Worm (Caenorhabditis elegans) whole organism, young adult: Measurements from ENCODE around the gene gtap-2.

Source experiments
- B0261.1 ChIP-seq: sonication (generic microtip); optimal IDR thresholded peaks from 2 replicates; lab custom pipeline; 2016; ENCODE audit warnings: mild to moderate bottlenecking, missing genetic modification characterization, moderate library complexity, missing compliant biosample characterization
- F10E7.11 ChIP-seq: sonication (generic microtip); optimal IDR thresholded peaks from 2 replicates; lab custom pipeline; 2017; ENCODE audit warnings: mild to moderate bottlenecking, missing genetic modification characterization, moderate library complexity, missing compliant biosample characterization
- F22D6.2 ChIP-seq: sonication (generic microtip); optimal IDR thresholded peaks from 2 replicates; lab custom pipeline; 2016; ENCODE audit warnings: mild to moderate bottlenecking, missing genetic modification characterization, missing compliant biosample characterization
- F37B4.10 ChIP-seq: fragments of 200-800 bp; sonication (Bioruptor generic); IDR thresholded peaks from 2 replicates; pipeline ENCODE4 v1.3.6; 2022; ENCODE audit warnings: missing genetic modification characterization, missing compliant biosample characterization
- F49E8.2 ChIP-seq: sonication (generic microtip); optimal IDR thresholded peaks from 3 replicates; lab custom pipeline; 2017; ENCODE audit warnings: missing genetic modification characterization, mild to moderate bottlenecking, missing compliant biosample characterization, antibody characterized with exemption, moderate library complexity; ENCODE audit not compliant: insufficient read depth
- F57A8.1 ChIP-seq: fragments of 200-800 bp; sonication (Bioruptor generic); optimal IDR thresholded peaks from 2 replicates; lab custom pipeline; 2018; ENCODE audit warnings: mild to moderate bottlenecking, missing genetic modification characterization, moderate library complexity, missing compliant biosample characterization
- K12H6.12 ChIP-seq: fragments of 200-800 bp; sonication (Bioruptor generic); optimal IDR thresholded peaks from 2 replicates; lab custom pipeline; 2018; ENCODE audit warnings: mild to moderate bottlenecking, missing genetic modification characterization, missing compliant biosample characterization
- Y53F4B.3 ChIP-seq: fragments of 200-800 bp; sonication (Bioruptor generic); IDR thresholded peaks from 2 replicates; pipeline ENCODE4 v1.3.6; 2022; ENCODE audit warnings: missing genetic modification reagents, missing genetic modification characterization, missing compliant biosample characterization
- Y53G8AR.9 ChIP-seq: fragments of 200-800 bp; sonication (Bioruptor generic); conservative IDR thresholded peaks from 2 replicates; pipeline ENCODE4 v1.3.6; 2022; ENCODE audit warnings: missing genetic modification reagents, missing genetic modification characterization, missing compliant biosample characterization
- Y56A3A.18 ChIP-seq: fragments of 200-800 bp; sonication (Bioruptor generic); IDR thresholded peaks from 2 replicates; pipeline ENCODE4 v1.3.6; 2022; ENCODE audit warnings: missing genetic modification reagents, missing genetic modification characterization, missing compliant biosample characterization
- Y95B8A.8 ChIP-seq: fragments of 200-800 bp; sonication (Bioruptor generic); IDR thresholded peaks from 2 replicates; pipeline ENCODE4 v1.3.6; 2022; ENCODE audit warnings: missing genetic modification reagents, missing genetic modification characterization, missing compliant biosample characterization
- ZK185.1 ChIP-seq: sonication (generic microtip); optimal IDR thresholded peaks from 2 replicates; lab custom pipeline; 2016; ENCODE audit warnings: mild to moderate bottlenecking, missing genetic modification characterization, missing compliant biosample characterization; ENCODE audit not compliant: poor library complexity, severe bottlenecking
- atf-7 ChIP-seq: sonication (generic microtip); optimal IDR thresholded peaks from 2 replicates; lab custom pipeline; 2017; ENCODE audit warnings: mild to moderate bottlenecking, missing genetic modification characterization, missing compliant biosample characterization
- athp-1 ChIP-seq: sonication (generic microtip); optimal IDR thresholded peaks from 2 replicates; lab custom pipeline; 2017; ENCODE audit warnings: mild to moderate bottlenecking, missing genetic modification characterization, missing compliant biosample characterization
- attf-3 ChIP-seq: fragments of 200-800 bp; sonication (Bioruptor generic); conservative IDR thresholded peaks from 2 replicates; pipeline ENCODE4 v1.3.6; 2022; ENCODE audit warnings: missing genetic modification reagents, missing genetic modification characterization, missing compliant biosample characterization
- attf-6 ChIP-seq: fragments of 200-800 bp; sonication (Bioruptor generic); IDR thresholded peaks from 2 replicates; pipeline ENCODE4 v1.3.6; 2022; ENCODE audit warnings: missing genetic modification reagents, missing genetic modification characterization, missing compliant biosample characterization
- cebp-1 ChIP-seq, 2 experiments: fragments of 200-800 bp in 1 of 2; sonication (Bioruptor generic) in 1 of 2; sonication (generic microtip) in 1 of 2; IDR thresholded peaks in 1 of 2; optimal IDR thresholded peaks in 1 of 2; 2 replicates each; pipeline versions ENCODE4 v1.3.6 to Lab custom; 2017 to 2022; ENCODE audit warnings: missing compliant biosample characterization in 2 of 2, missing genetic modification characterization in 2 of 2, mild to moderate bottlenecking in 1 of 2, missing genetic modification reagents in 1 of 2, moderate library complexity in 1 of 2
- ceh-100 ChIP-seq: fragments of 200-800 bp; sonication (Bioruptor generic); IDR thresholded peaks from 2 replicates; pipeline ENCODE4 v1.3.6; 2022; ENCODE audit warnings: missing genetic modification reagents, missing genetic modification characterization, missing compliant biosample characterization
- dox-1 ChIP-seq: fragments of 200-800 bp; sonication (Bioruptor generic); IDR thresholded peaks from 2 replicates; pipeline ENCODE4 v1.3.6; 2022; ENCODE audit warnings: missing genetic modification reagents, missing genetic modification characterization, missing compliant biosample characterization
- dpl-1 ChIP-seq: fragments of 150-350 bp; optimal IDR thresholded peaks from 2 replicates; lab custom pipeline; 2014; ENCODE audit warnings: missing biosample characterization, missing genetic modification reagents, missing genetic modification characterization
- egl-18 ChIP-seq: fragments of 200-800 bp; sonication (Bioruptor generic); IDR thresholded peaks from 2 replicates; pipeline ENCODE4 v1.3.6; 2022; ENCODE audit warnings: missing genetic modification reagents, missing genetic modification characterization, missing compliant biosample characterization
- egl-44 ChIP-seq: fragments of 200-800 bp; sonication (Bioruptor generic); IDR thresholded peaks from 2 replicates; pipeline ENCODE4 v1.3.6; 2022; ENCODE audit warnings: missing genetic modification reagents, missing genetic modification characterization, missing compliant biosample characterization
- fkh-3 ChIP-seq: sonication (generic microtip); optimal IDR thresholded peaks from 2 replicates; lab custom pipeline; 2016; ENCODE audit warnings: mild to moderate bottlenecking, missing genetic modification characterization, missing compliant biosample characterization
- hlh-12 ChIP-seq: sonication (generic microtip); optimal IDR thresholded peaks from 2 replicates; lab custom pipeline; 2016; ENCODE audit warnings: missing genetic modification characterization, missing compliant biosample characterization
- lin-35 ChIP-seq, 3 experiments: fragments of 150-350 bp in 2 of 3; sonication (generic microtip) in 1 of 3; optimal IDR thresholded peaks; 2 replicates each; lab custom pipeline; 2014 to 2018; ENCODE audit warnings: missing biosample characterization in 3 of 3, missing genetic modification characterization in 3 of 3, missing genetic modification reagents in 3 of 3
- lin-54 ChIP-seq: fragments of 200-800 bp; sonication (Bioruptor generic); optimal IDR thresholded peaks from 2 replicates; lab custom pipeline; 2018; ENCODE audit warnings: mild to moderate bottlenecking, missing genetic modification characterization, missing compliant biosample characterization
- madf-10 ChIP-seq: sonication (generic microtip); optimal IDR thresholded peaks from 2 replicates; lab custom pipeline; 2016; ENCODE audit warnings: mild to moderate bottlenecking, missing genetic modification characterization, missing compliant biosample characterization
- madf-6 ChIP-seq: fragments of 200-800 bp; sonication (Bioruptor generic); IDR thresholded peaks from 2 replicates; pipeline ENCODE4 v1.3.6; 2022; ENCODE audit warnings: missing genetic modification reagents, missing genetic modification characterization, missing compliant biosample characterization
- madf-8 ChIP-seq: fragments of 200-800 bp; sonication (Bioruptor generic); conservative IDR thresholded peaks from 2 replicates; pipeline ENCODE4 v1.3.6; 2022; ENCODE audit warnings: missing genetic modification reagents, missing genetic modification characterization, missing compliant biosample characterization
- mxl-1 ChIP-seq: sonication (generic microtip); optimal IDR thresholded peaks from 2 replicates; lab custom pipeline; 2016; ENCODE audit warnings: missing genetic modification characterization, missing compliant biosample characterization
- nfyb-1 ChIP-seq: fragments of 200-800 bp; sonication (Bioruptor generic); IDR thresholded peaks from 2 replicates; pipeline ENCODE4 v1.3.6; 2022; ENCODE audit warnings: missing genetic modification reagents, missing genetic modification characterization, missing compliant biosample characterization
- nhr-120 ChIP-seq: fragments of 200-800 bp; sonication (Bioruptor generic); IDR thresholded peaks from 2 replicates; pipeline ENCODE4 v1.3.6; 2022; ENCODE audit warnings: missing genetic modification characterization, missing compliant biosample characterization
- nhr-90 ChIP-seq: sonication (generic microtip); optimal IDR thresholded peaks from 2 replicates; lab custom pipeline; 2016; ENCODE audit warnings: missing genotype, mild to moderate bottlenecking, missing genetic modification characterization, missing compliant biosample characterization
- pha-4 ChIP-seq: fragments of 150-350 bp; sonication (generic microtip); optimal IDR thresholded peaks from 2 replicates; lab custom pipeline; 2014; ENCODE audit warnings: missing biosample characterization, missing genetic modification reagents, missing genetic modification characterization
- rcor-1 ChIP-seq: fragments of 200-800 bp; sonication (Bioruptor generic); IDR thresholded peaks from 2 replicates; pipeline ENCODE4 v1.3.6; 2022; ENCODE audit warnings: missing genetic modification reagents, missing genetic modification characterization, missing compliant biosample characterization
- repo-1 ChIP-seq: sonication (generic microtip); optimal IDR thresholded peaks from 2 replicates; lab custom pipeline; 2017; ENCODE audit warnings: mild to moderate bottlenecking, missing genetic modification characterization, missing compliant biosample characterization
- snpc-1.3 ChIP-seq: sonication (generic microtip); optimal IDR thresholded peaks from 2 replicates; lab custom pipeline; 2017; ENCODE audit warnings: missing genetic modification characterization, mild to moderate bottlenecking, missing compliant biosample characterization, antibody characterized with exemption, moderate library complexity, missing genotype, missing genetic modification reagents; ENCODE audit not compliant: insufficient read depth
- snpc-3.4 ChIP-seq: sonication (generic microtip); optimal IDR thresholded peaks from 2 replicates; lab custom pipeline; 2017; ENCODE audit warnings: missing genetic modification characterization, mild to moderate bottlenecking, missing compliant biosample characterization, antibody characterized with exemption, moderate library complexity, missing genotype, missing genetic modification reagents
- snpc-4 ChIP-seq, 5 experiments: fragments of 150-350 bp in 1 of 5; sonication (generic microtip) in 4 of 5; optimal IDR thresholded peaks; 2 replicates each; lab custom pipeline; 2014 to 2018; ENCODE audit warnings: missing genetic modification characterization in 5 of 5, missing biosample characterization in 3 of 5, antibody characterized with exemption in 2 of 5, mild to moderate bottlenecking in 2 of 5, missing compliant biosample characterization in 2 of 5, missing genotype in 2 of 5, moderate library complexity in 2 of 5, missing genetic modification reagents in 1 of 5
- tbp1 ChIP-seq: fragments of 200-800 bp; sonication (Bioruptor generic); optimal IDR thresholded peaks from 2 replicates; lab custom pipeline; 2018; ENCODE audit warnings: mild to moderate bottlenecking, missing genetic modification characterization, missing compliant biosample characterization
- tlf-1 ChIP-seq: fragments of 200-800 bp; sonication (Bioruptor generic); optimal IDR thresholded peaks from 2 replicates; lab custom pipeline; 2018; ENCODE audit warnings: mild to moderate bottlenecking, missing genetic modification characterization, missing compliant biosample characterization
- xnd-1 ChIP-seq: sonication (generic microtip); optimal IDR thresholded peaks from 2 replicates; lab custom pipeline; 2016; ENCODE audit warnings: missing genotype, missing genetic modification reagents, missing genetic modification characterization, missing compliant biosample characterization
- zfh-2 ChIP-seq: fragments of 200-800 bp; sonication (Bioruptor generic); conservative IDR thresholded peaks from 2 replicates; pipeline ENCODE4 v1.3.6; 2022; ENCODE audit warnings: missing genetic modification reagents, missing genetic modification characterization, missing compliant biosample characterization
- ztf-25 ChIP-seq: fragments of 200-800 bp; sonication (Bioruptor generic); IDR thresholded peaks from 2 replicates; pipeline ENCODE4 v1.3.6; 2022; ENCODE audit warnings: missing genetic modification reagents, missing genetic modification characterization, missing compliant biosample characterization
- ztf-26 ChIP-seq: sonication (generic microtip); optimal IDR thresholded peaks from 2 replicates; lab custom pipeline; 2017; ENCODE audit warnings: missing genetic modification characterization, missing compliant biosample characterization
- ztf-28 ChIP-seq: fragments of 200-800 bp; sonication (Bioruptor generic); IDR thresholded peaks from 2 replicates; pipeline ENCODE4 v1.3.6; 2022; ENCODE audit warnings: missing genetic modification reagents, missing genetic modification characterization, missing compliant biosample characterization

gtap-2 gene

DNA sequence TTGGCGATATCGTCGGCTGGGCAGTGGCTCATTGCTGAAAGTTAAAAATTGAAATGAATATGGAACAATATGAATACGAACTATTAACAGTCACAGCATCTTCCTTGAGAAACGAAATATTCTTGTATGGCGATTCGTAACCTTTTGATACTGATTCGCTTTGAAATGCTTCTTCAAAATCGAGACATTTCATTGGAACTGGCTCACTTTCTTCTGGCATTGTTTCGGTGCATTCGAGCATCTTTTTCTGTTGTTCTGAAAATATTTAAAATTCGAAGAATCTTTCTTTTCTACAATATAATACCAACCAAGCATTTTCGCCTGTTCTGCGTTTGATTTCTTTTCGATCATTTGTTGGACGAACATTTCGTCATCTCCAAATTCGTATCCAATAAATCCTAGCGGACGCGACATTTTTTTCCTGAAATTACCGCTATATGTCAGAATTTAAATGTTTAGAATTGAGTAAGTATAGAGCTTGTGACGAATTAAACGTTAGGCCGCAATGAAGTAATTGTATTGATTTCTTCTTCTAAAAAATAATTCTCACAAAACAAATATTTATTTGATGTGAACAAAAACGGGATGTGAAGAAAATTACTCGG lies 16.1 kb downstream of the gtap-2 start, which contains the start of gene lin-52 (continued):
- TF ChIP-seq F10E7.11 (tag; lab: Kevin White, UChicago) = no peak
- no peak for TF ChIP-seq egl-44 (GFP tag; lab: Robert Waterston, UW)
- no peak for TF ChIP-seq dpl-1 (GFP tag; lab: Kevin White, UChicago)
- TF ChIP-seq tlf-1 = peak; percentile 82
- no peak for TF ChIP-seq mxl-1
- no peak for TF ChIP-seq pha-4 (tag; lab: Kevin White, UChicago)
- TF ChIP-seq lin-54 (GFP tag; lab: Kevin White, UChicago) = peak; percentile 29
- no peak for TF ChIP-seq snpc-3.4 (tag; lab: Kevin White, UChicago)
- no peak for TF ChIP-seq hlh-12
- TF ChIP-seq ceh-100 (GFP tag; lab: Robert Waterston, UW) = 0 out of 2 replicates have a peak, but pooled peaks have one; percentile 35
- TF ChIP-seq dox-1 (GFP tag; lab: Robert Waterston, UW) = no peak
- TF ChIP-seq zfh-2 (GFP tag; lab: Robert Waterston, UW) = no peak
- TF ChIP-seq F49E8.2 (tag; lab: Kevin White, UChicago) = no peak
- TF ChIP-seq madf-6 (GFP tag; lab: Robert Waterston, UW) = peak; percentile 35; the same call in 1 of the 2 replicates
- no peak for TF ChIP-seq madf-8 (GFP tag; lab: Robert Waterston, UW)
- peak; percentile 51 for TF ChIP-seq atf-7
- no peak for TF ChIP-seq nhr-90
- no peak for TF ChIP-seq ztf-25
- peak; percentile 13 for TF ChIP-seq fkh-3
- peak; percentile 69 for TF ChIP-seq ZK185.1 (tag; lab: Kevin White, UChicago)
- TF ChIP-seq lin-35 (GFP tag; optimal IDR thresholded peaks at IDR 0.05; lab: Kevin White, UChicago) = peak in 1 of 3 experiments; percentile 47
- no peak for TF ChIP-seq F57A8.1 (GFP tag; lab: Kevin White, UChicago)
- no peak for TF ChIP-seq F22D6.2 (tag; lab: Kevin White, UChicago)
- TF ChIP-seq Y95B8A.8 (GFP tag; lab: Robert Waterston, UW) = peak; percentile 52; the same call in 1 of the 2 replicates
- TF ChIP-seq attf-3 (GFP tag; lab: Robert Waterston, UW) = no peak
- TF ChIP-seq ztf-26 (tag; lab: Kevin White, UChicago) = peak; percentile 46
- TF ChIP-seq ztf-28 (GFP tag; lab: Robert Waterston, UW) = no peak
- TF ChIP-seq egl-18 (GFP tag; lab: Robert Waterston, UW) = no peak
- 0 out of 2 replicates have a peak, but pooled peaks have one; percentile 34 for TF ChIP-seq nhr-120 (GFP tag; lab: Robert Waterston, UW)
- no peak for TF ChIP-seq snpc-1.3 (tag; lab: Kevin White, UChicago)
- TF ChIP-seq Y53F4B.3 (GFP tag; lab: Robert Waterston, UW) = no peak
- TF ChIP-seq rcor-1 (GFP tag; lab: Robert Waterston, UW) = peak; percentile 18; the same call in 1 of the 2 replicates
- TF ChIP-seq F37B4.10 (GFP tag; lab: Robert Waterston, UW) = no peak
- TF ChIP-seq tbp1 = peak; percentile 11
- TF ChIP-seq Y56A3A.18 = peak; percentile 57; the same call in 1 of the 2 replicates
- TF ChIP-seq madf-10 = peak; percentile 27
- no peak; the same call in 1 of the 2 replicates for TF ChIP-seq attf-6 (GFP tag; lab: Robert Waterston, UW)
- peak; percentile 90; the same call in 1 of the 2 replicates for TF ChIP-seq Y53G8AR.9
- TF ChIP-seq repo-1 = peak; percentile 83
- no peak for TF ChIP-seq snpc-4 (GFP tag; optimal IDR thresholded peaks at IDR 0.05; lab: Kevin White, UChicago)
- no peak for TF ChIP-seq snpc-4 (tag; optimal IDR thresholded peaks at IDR 0.05; lab: Kevin White, UChicago)
- TF ChIP-seq nfyb-1 (GFP tag; lab: Robert Waterston, UW) = 0 out of 2 replicates have a peak, but pooled peaks have one; percentile 58
- TF ChIP-seq B0261.1 (tag; lab: Kevin White, UChicago) = no peak
- TF ChIP-seq cebp-1 (GFP tag; IDR thresholded peaks at IDR 0.05; lab: Robert Waterston, UW) = 0 out of 2 replicates have a peak, but pooled peaks have one; percentile 24
- TF ChIP-seq cebp-1 (tag; optimal IDR thresholded peaks at IDR 0.05; lab: Kevin White, UChicago) = peak; percentile 71
- no peak for TF ChIP-seq K12H6.12 (tag; lab: Kevin White, UChicago)
- peak; percentile 56 for TF ChIP-seq athp-1 (tag; lab: Kevin White, UChicago)
- no peak for TF ChIP-seq xnd-1 (tag; lab: Kevin White, UChicago)
